Fruit fly (Drosophila melanogaster): Measurements from ENCODE around the gene Spf30.
A peak's percentile ranks its signal among the peaks of the same experiment; 100 is the strongest.

DNA sequence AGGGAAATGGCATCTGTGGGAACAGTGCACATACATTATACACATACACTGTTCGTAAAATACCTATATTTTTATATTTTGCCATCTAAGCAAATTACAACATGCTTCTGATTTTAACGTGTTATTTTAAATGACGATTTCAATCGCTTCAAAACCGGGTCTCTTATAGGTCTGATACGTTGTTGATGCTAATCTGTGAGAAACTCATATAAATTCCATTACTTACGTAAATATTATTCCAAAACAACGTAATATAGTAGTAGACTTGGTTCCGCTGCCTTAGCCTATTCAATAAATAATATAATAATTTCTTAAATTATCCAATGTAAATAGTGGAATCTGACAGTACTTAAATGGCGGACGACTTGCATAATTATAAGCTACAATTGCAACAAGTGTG, at the start of gene Spf30:
- TF ChIP-seq CG17806 (tag; optimal IDR thresholded peaks at IDR 0.05) (no peak), CG34367 (tag; optimal IDR thresholded peaks at IDR 0.05) (peak; percentile 12), Ets98B (GFP tag; IDR thresholded peaks at IDR 0.05) (no peak), Pif1A (GFP tag; optimal IDR thresholded peaks at IDR 0.05) (no peak), CG12605 (GFP tag; IDR thresholded peaks at IDR 0.05) (no peak), fd96Ca (GFP tag; IDR thresholded peaks at IDR 0.05) (no peak)
